Worm (Caenorhabditis elegans) whole organism, L3 larva: ENCODE measurements around the gene nspg-8.

Source experiments
- ZK546.5 ChIP-seq: sonication (generic microtip); optimal IDR thresholded peaks from 2 replicates; lab custom pipeline; 2017; ENCODE audit warnings: missing biosample characterization, missing genetic modification characterization
- ama-1 ChIP-seq: fragments of 150-350 bp; optimal IDR thresholded peaks from 2 replicates; lab custom pipeline; 2018
- ceh-9 ChIP-seq: sonication (generic microtip); optimal IDR thresholded peaks from 2 replicates; lab custom pipeline; 2018; ENCODE audit warnings: missing biosample characterization, missing genetic modification characterization
- nhr-237 ChIP-seq: fragments of 150-350 bp; optimal IDR thresholded peaks from 2 replicates; lab custom pipeline; 2014; ENCODE audit warnings: missing biosample characterization, missing genetic modification characterization

DNA sequence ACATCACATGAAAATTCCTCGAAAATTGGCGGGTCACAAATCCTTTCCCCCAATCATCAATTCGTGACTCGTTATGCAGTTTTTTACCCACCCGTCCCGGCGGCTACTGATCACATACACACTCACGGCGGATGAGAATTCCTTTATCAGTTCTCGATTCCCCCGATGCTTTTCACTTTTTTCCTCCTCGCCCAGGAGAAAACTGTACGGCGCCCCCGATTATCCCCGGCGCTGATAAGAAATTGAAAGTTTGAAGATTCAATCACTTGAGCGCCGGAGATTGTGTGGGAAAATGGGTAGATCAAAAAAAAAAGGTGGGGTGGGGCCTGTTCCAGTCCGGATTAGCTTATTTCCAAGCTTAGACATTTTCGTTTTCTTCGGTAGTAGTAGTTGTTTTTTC, 34.0 kb upstream of the nspg-8 start:
- TF ChIP-seq ama-1 (lab: Kevin White, UChicago) (no peak), ceh-9 (no peak), ZK546.5 (tag; lab: Kevin White, UChicago) (no peak), nhr-237 (tag; lab: Kevin White, UChicago) (no peak)
